Fruit fly (Drosophila melanogaster): ENCODE results near the gene CG34277.

CG34277 gene

DNA sequence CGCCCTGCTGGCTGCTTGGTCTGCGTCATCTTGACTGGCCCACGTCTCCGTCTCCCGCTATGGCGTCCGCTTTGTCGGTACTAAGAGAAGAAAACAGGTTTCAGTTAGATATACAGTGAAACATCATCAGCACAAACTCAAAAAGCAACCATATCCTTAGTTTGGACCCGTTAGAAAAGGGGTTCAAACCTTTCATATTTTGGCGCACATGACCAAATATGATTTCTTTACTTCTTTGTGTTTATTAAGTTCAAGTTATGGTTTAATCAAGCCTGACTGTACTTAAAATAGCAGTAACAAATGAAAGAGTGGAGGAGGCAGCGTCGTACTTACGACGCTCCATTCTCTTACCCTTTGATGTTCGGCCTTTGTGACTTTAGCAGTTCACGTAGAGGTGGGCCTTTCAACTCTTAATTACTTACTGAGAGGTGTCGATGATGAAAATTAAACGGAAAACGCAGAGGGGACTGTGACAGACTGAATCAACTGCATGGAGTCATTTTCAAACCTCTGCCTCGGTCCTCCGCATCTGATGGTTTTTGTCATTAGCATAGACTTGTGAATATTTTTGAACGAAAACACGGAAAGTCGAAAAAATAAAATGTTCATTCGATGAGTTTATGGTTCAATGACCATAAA is 7.5 kb upstream of the CG34277 start (continued):
- peak; percentile 48 for TF ChIP-seq CG6683 (GFP tag; optimal IDR thresholded peaks at IDR 0.05)
- TF ChIP-seq twi (tag; optimal IDR thresholded peaks at IDR 0.05): peak; percentile 12
- peak; percentile 61 for TF ChIP-seq Nf-YB (GFP tag; optimal IDR thresholded peaks at IDR 0.05)
- no peak for TF ChIP-seq Dfd (GFP tag; optimal IDR thresholded peaks at IDR 0.05)
- TF ChIP-seq Bgb (GFP tag; IDR thresholded peaks at IDR 0.05; ENCODE audit: partially characterized antibody): no peak
- TF ChIP-seq Hr51 (GFP tag; optimal IDR thresholded peaks at IDR 0.05): peak; percentile 63 to 84
- peak; percentile 80 for TF ChIP-seq bab2 (GFP tag; optimal IDR thresholded peaks at IDR 0.05)
- peak; percentile 62 for TF ChIP-seq Vsx1 (GFP tag; optimal IDR thresholded peaks at IDR 0.05)
- TF ChIP-seq CG1529 (GFP tag; optimal IDR thresholded peaks at IDR 0.05): peak; percentile 56
- TF ChIP-seq CG3847 (GFP tag; IDR thresholded peaks at IDR 0.05): peak; percentile 87
- TF ChIP-seq tup (GFP tag; optimal IDR thresholded peaks at IDR 0.05): peak; percentile 66
- peak; percentile 47; the same call in 1 of the 2 replicates for TF ChIP-seq bowl (GFP tag; IDR thresholded peaks at IDR 0.05)
- TF ChIP-seq CG6689 (GFP tag; IDR thresholded peaks at IDR 0.05): peak; percentile 87
- TF ChIP-seq fd96Cb (tag; optimal IDR thresholded peaks at IDR 0.05): peak; percentile 81
- TF ChIP-seq cad (GFP tag; optimal IDR thresholded peaks at IDR 0.05): no peak
- TF ChIP-seq luna (GFP tag; optimal IDR thresholded peaks at IDR 0.05): no peak
- peak; percentile 39 for TF ChIP-seq CG17802 (tag; optimal IDR thresholded peaks at IDR 0.05)
- peak; percentile 41 for TF ChIP-seq Jarid2 (GFP tag; optimal IDR thresholded peaks at IDR 0.05)
- no peak for TF ChIP-seq pan (optimal IDR thresholded peaks at IDR 0.05)
- peak in 1 of 2 experiments; percentile 89 for TF ChIP-seq pan (GFP tag; optimal IDR thresholded peaks at IDR 0.05 in 1 of 2, IDR thresholded peaks at IDR 0.05 in 1 of 2)
- TF ChIP-seq ind (GFP tag; optimal IDR thresholded peaks at IDR 0.05): peak; percentile 86
- TF ChIP-seq sr (GFP tag; IDR thresholded peaks at IDR 0.05): peak; percentile 63; the same call in 1 of the 3 replicates
- peak; percentile 79 for TF ChIP-seq Camta (GFP tag; optimal IDR thresholded peaks at IDR 0.05)
- no peak for TF ChIP-seq pita (GFP tag; optimal IDR thresholded peaks at IDR 0.05)
- TF ChIP-seq Nf-YC (tag; optimal IDR thresholded peaks at IDR 0.05): peak; percentile 37
- TF ChIP-seq CG32767 (GFP tag; IDR thresholded peaks at IDR 0.05): peak; percentile 78; the same call in 1 of the 2 replicates
- TF ChIP-seq Sox100B (GFP tag; optimal IDR thresholded peaks at IDR 0.05): no peak
- TF ChIP-seq CG12219 (GFP tag; optimal IDR thresholded peaks at IDR 0.05): peak; percentile 82
- no peak for TF ChIP-seq Kr (GFP tag; optimal IDR thresholded peaks at IDR 0.05)
- peak; percentile 72 for TF ChIP-seq Ssrp (tag; optimal IDR thresholded peaks at IDR 0.05)
- TF ChIP-seq CG16779 (GFP tag; IDR thresholded peaks at IDR 0.05): peak; percentile 88
- TF ChIP-seq CG2875 (GFP tag; optimal IDR thresholded peaks at IDR 0.05): peak; percentile 55
- peak; percentile 85 for TF ChIP-seq CG10366 (GFP tag; IDR thresholded peaks at IDR 0.05)
- TF ChIP-seq Hand (GFP tag; optimal IDR thresholded peaks at IDR 0.05): peak; percentile 25
- TF ChIP-seq CTCF (GFP tag; optimal IDR thresholded peaks at IDR 0.05): no peak
- TF ChIP-seq pnt (GFP tag; optimal IDR thresholded peaks at IDR 0.05): peak; percentile 90
- peak; percentile 52 for TF ChIP-seq ewg (GFP tag; optimal IDR thresholded peaks at IDR 0.05)
- peak; percentile 38 for TF ChIP-seq CG18011 (GFP tag; optimal IDR thresholded peaks at IDR 0.05)
- peak; percentile 62 for TF ChIP-seq jing (GFP tag; optimal IDR thresholded peaks at IDR 0.05)
- peak; percentile 75; the same call in 1 of the 2 replicates for TF ChIP-seq ara (GFP tag; IDR thresholded peaks at IDR 0.05)
- TF ChIP-seq CHES-1-like (GFP tag; optimal IDR thresholded peaks at IDR 0.05): peak; percentile 67
- TF ChIP-seq CG4820 (GFP tag; optimal IDR thresholded peaks at IDR 0.05): peak; percentile 79
- TF ChIP-seq corto (GFP tag; optimal IDR thresholded peaks at IDR 0.05): peak; percentile 82
- TF ChIP-seq disco-r (GFP tag; optimal IDR thresholded peaks at IDR 0.05): peak; percentile 47
- TF ChIP-seq BtbVII (GFP tag; optimal IDR thresholded peaks at IDR 0.05): peak; percentile 77
- TF ChIP-seq ap (GFP tag; IDR thresholded peaks at IDR 0.05): peak; percentile 80
- 0 out of 2 replicates have a peak, but pooled peaks have one; percentile 15 for TF ChIP-seq aop (GFP tag; IDR thresholded peaks at IDR 0.05)
- TF ChIP-seq Dad (GFP tag; optimal IDR thresholded peaks at IDR 0.05): peak; percentile 78
- TF ChIP-seq CG4360 (GFP tag; IDR thresholded peaks at IDR 0.05): no peak
- peak; percentile 26 for TF ChIP-seq CG7271 (tag; optimal IDR thresholded peaks at IDR 0.05)
